Fruit fly (Drosophila melanogaster): ENCODE results near the gene CG32085.
A peak's percentile ranks its signal among the peaks of the same experiment; 100 is the strongest.

CG32085 gene

dm6 chr3L:11720780-11721179 lies 40.6 kb upstream of the CG32085 start, which contains the start of gene Bmcp (continued):
- TF ChIP-seq ato (GFP tag; IDR thresholded peaks at IDR 0.05; ENCODE audit: partially characterized antibody) (no peak), phol (tag; optimal IDR thresholded peaks at IDR 0.05) (no peak), Hand (GFP tag; optimal IDR thresholded peaks at IDR 0.05) (no peak), fu2 (GFP tag; optimal IDR thresholded peaks at IDR 0.05) (no peak), wdn (GFP tag; IDR thresholded peaks at IDR 0.05) (no peak), CG10321 (GFP tag; IDR thresholded peaks at IDR 0.05) (no peak), CG12659 (GFP tag; optimal IDR thresholded peaks at IDR 0.05) (no peak), Ssrp (tag; optimal IDR thresholded peaks at IDR 0.05) (no peak), CG3281 (GFP tag; optimal IDR thresholded peaks at IDR 0.05) (no peak), CG12236 (GFP tag; optimal IDR thresholded peaks at IDR 0.05) (no peak), pfk (GFP tag; optimal IDR thresholded peaks at IDR 0.05) (no peak), tna (GFP tag; IDR thresholded peaks at IDR 0.05; ENCODE audit: partially characterized antibody) (no peak), vfl (GFP tag; optimal IDR thresholded peaks at IDR 0.05) (no peak), CG8944 (GFP tag; optimal IDR thresholded peaks at IDR 0.05) (no peak), CG5245 (GFP tag; optimal IDR thresholded peaks at IDR 0.05) (no peak), CG14050 (GFP tag; IDR thresholded peaks at IDR 0.05) (no peak), Sry-δ (GFP tag; optimal IDR thresholded peaks at IDR 0.05) (peak; percentile 21), nmo (GFP tag; optimal IDR thresholded peaks at IDR 0.05) (peak; percentile 3), nerfin-2 (GFP tag; IDR thresholded peaks at IDR 0.05; ENCODE audit: partially characterized antibody) (no peak), C15 (GFP tag; IDR thresholded peaks at IDR 0.05) (no peak), CG17186 (GFP tag; optimal IDR thresholded peaks at IDR 0.05) (peak; percentile 27), HmgD (GFP tag; optimal IDR thresholded peaks at IDR 0.05) (no peak), fd96Cb (tag; optimal IDR thresholded peaks at IDR 0.05) (no peak), CG14667 (GFP tag; IDR thresholded peaks at IDR 0.05) (no peak), zf30C (GFP tag; optimal IDR thresholded peaks at IDR 0.05) (no peak), CG12391 (tag; optimal IDR thresholded peaks at IDR 0.05) (peak; percentile 10), scrt (GFP tag; optimal IDR thresholded peaks at IDR 0.05) (peak; percentile 81), CG4424 (GFP tag; optimal IDR thresholded peaks at IDR 0.05) (no peak), CG10959 (GFP tag; IDR thresholded peaks at IDR 0.05) (no peak), sisA (GFP tag; IDR thresholded peaks at IDR 0.05) (no peak), fd102C (GFP tag; optimal IDR thresholded peaks at IDR 0.05) (no peak), unpg (GFP tag; optimal IDR thresholded peaks at IDR 0.05) (peak; percentile 7), Hmx (GFP tag; optimal IDR thresholded peaks at IDR 0.05) (no peak), mld (GFP tag; IDR thresholded peaks at IDR 0.05; ENCODE audit: partially characterized antibody) (no peak), nerfin-1 (tag; optimal IDR thresholded peaks at IDR 0.05) (peak; percentile 46), Xrp1 (GFP tag; IDR thresholded peaks at IDR 0.05) (no peak), sna (GFP tag; IDR thresholded peaks at IDR 0.05; ENCODE audit: partially characterized antibody) (0 out of 2 replicates have a peak, but pooled peaks have one; percentile 30), Xbp1 (GFP tag; optimal IDR thresholded peaks at IDR 0.05) (no peak), D (optimal IDR thresholded peaks at IDR 0.05) (no peak), D (GFP tag; optimal IDR thresholded peaks at IDR 0.05) (no peak), CG3065 (GFP tag; optimal IDR thresholded peaks at IDR 0.05) (no peak), Hey (tag; optimal IDR thresholded peaks at IDR 0.05) (no peak), CG1529 (GFP tag; optimal IDR thresholded peaks at IDR 0.05) (no peak), chn (GFP tag; optimal IDR thresholded peaks at IDR 0.05) (no peak), lilli (GFP tag; optimal IDR thresholded peaks at IDR 0.05) (no peak), CG14441 (GFP tag; IDR thresholded peaks at IDR 0.05) (no peak), CG17328 (GFP tag; IDR thresholded peaks at IDR 0.05) (0 out of 2 replicates have a peak, but pooled peaks have one; percentile 25), CG13624 (GFP tag; optimal IDR thresholded peaks at IDR 0.05) (no peak), corto (GFP tag; optimal IDR thresholded peaks at IDR 0.05) (no peak), tio (GFP tag; optimal IDR thresholded peaks at IDR 0.05) (no peak), Atf-2 (GFP tag; optimal IDR thresholded peaks at IDR 0.05) (no peak), CG1647 (GFP tag; optimal IDR thresholded peaks at IDR 0.05) (no peak)

All from whole organism, embryonic.